Worm (Caenorhabditis elegans) whole organism, L2 larva: ENCODE results near the gene mrpl-51.
A peak's percentile ranks its signal among the peaks of the same experiment; 100 is the strongest.

Source experiments
- F13H6.1 ChIP-seq: sonication (generic microtip); optimal IDR thresholded peaks from 2 replicates; lab custom pipeline; 2016; ENCODE audit warnings: missing genetic modification characterization, missing compliant biosample characterization
- Y55F3AM.14 ChIP-seq: fragments of 200-800 bp; sonication (Bioruptor generic); optimal IDR thresholded peaks from 2 replicates; lab custom pipeline; 2018; ENCODE audit warnings: mild to moderate bottlenecking, missing genetic modification characterization, missing compliant biosample characterization
- ZK546.5 ChIP-seq: sonication (generic microtip); optimal IDR thresholded peaks from 2 replicates; lab custom pipeline; 2017; ENCODE audit warnings: missing biosample characterization, missing genetic modification characterization
- ama-1 ChIP-seq: fragments of 150-350 bp; optimal IDR thresholded peaks from 2 replicates; lab custom pipeline; 2018; ENCODE audit warnings: inconsistent platforms
- blmp-1 ChIP-seq: sonication (generic microtip); optimal IDR thresholded peaks from 2 replicates; lab custom pipeline; 2017; ENCODE audit warnings: missing genetic modification characterization, mild to moderate bottlenecking, missing compliant biosample characterization, antibody characterized with exemption, moderate library complexity; ENCODE audit not compliant: insufficient read depth
- ceh-16 ChIP-seq: fragments of 150-350 bp; optimal IDR thresholded peaks from 2 replicates; lab custom pipeline; 2014; ENCODE audit warnings: missing biosample characterization, missing genetic modification characterization
- crh-2 ChIP-seq: sonication (generic microtip); optimal IDR thresholded peaks from 2 replicates; lab custom pipeline; 2017; ENCODE audit warnings: missing biosample characterization, missing genetic modification characterization
- fos-1 ChIP-seq: fragments of 150-350 bp; optimal IDR thresholded peaks from 2 replicates; lab custom pipeline; 2014; ENCODE audit warnings: missing biosample characterization, missing genetic modification characterization
- lin-11 ChIP-seq: fragments of 150-350 bp; sonication (generic microtip); optimal IDR thresholded peaks from 2 replicates; lab custom pipeline; 2014; ENCODE audit warnings: missing biosample characterization, missing genetic modification characterization, inconsistent platforms, mixed read lengths
- lin-13 ChIP-seq: fragments of 150-350 bp; optimal IDR thresholded peaks from 2 replicates; lab custom pipeline; 2014; ENCODE audit warnings: missing biosample characterization, missing genetic modification reagents, missing genetic modification characterization
- lin-39 ChIP-seq: fragments of 150-350 bp; optimal IDR thresholded peaks from 2 replicates; lab custom pipeline; 2014; ENCODE audit warnings: missing biosample characterization, missing genetic modification reagents, missing genetic modification characterization
- mab-5 ChIP-seq: fragments of 150-350 bp; optimal IDR thresholded peaks from 2 replicates; lab custom pipeline; 2014; ENCODE audit warnings: missing biosample characterization, missing genetic modification characterization
- mbf-1 ChIP-seq: sonication (generic microtip); optimal IDR thresholded peaks from 2 replicates; lab custom pipeline; 2017; ENCODE audit warnings: missing biosample characterization, missing genetic modification characterization
- mdl-1 ChIP-seq, 2 experiments: fragments of 150-350 bp in 1 of 2; sonication (generic microtip) in 1 of 2; optimal IDR thresholded peaks; 2 replicates each; lab custom pipeline; 2017; ENCODE audit warnings: missing biosample characterization in 2 of 2, missing genetic modification characterization in 2 of 2
- nhr-10 ChIP-seq: sonication (generic microtip); optimal IDR thresholded peaks from 2 replicates; lab custom pipeline; 2017; ENCODE audit warnings: missing biosample characterization, missing genetic modification characterization
- nhr-11 ChIP-seq: fragments of 150-350 bp; optimal IDR thresholded peaks from 2 replicates; lab custom pipeline; 2014; ENCODE audit warnings: missing biosample characterization, missing genetic modification characterization
- nhr-12 ChIP-seq: fragments of 150-350 bp; optimal IDR thresholded peaks from 2 replicates; lab custom pipeline; 2014; ENCODE audit warnings: missing biosample characterization, missing genetic modification characterization
- nhr-129 ChIP-seq: fragments of 150-350 bp; optimal IDR thresholded peaks from 2 replicates; lab custom pipeline; 2014; ENCODE audit warnings: missing biosample characterization, missing genetic modification characterization
- nhr-21 ChIP-seq: fragments of 150-350 bp; optimal IDR thresholded peaks from 2 replicates; lab custom pipeline; 2014; ENCODE audit warnings: missing biosample characterization, missing genetic modification characterization
- nhr-23 ChIP-seq: fragments of 150-350 bp; optimal IDR thresholded peaks from 2 replicates; lab custom pipeline; 2014; ENCODE audit warnings: missing biosample characterization, missing genetic modification reagents, missing genetic modification characterization
- nhr-237 ChIP-seq: fragments of 150-350 bp; optimal IDR thresholded peaks from 2 replicates; lab custom pipeline; 2014; ENCODE audit warnings: missing biosample characterization, missing genetic modification characterization
- nhr-6 ChIP-seq: fragments of 150-350 bp; optimal IDR thresholded peaks from 2 replicates; lab custom pipeline; 2014; ENCODE audit warnings: missing biosample characterization, missing genetic modification characterization
- peb-1 ChIP-seq: fragments of 150-350 bp; optimal IDR thresholded peaks from 2 replicates; lab custom pipeline; 2014; ENCODE audit warnings: missing biosample characterization, missing genetic modification characterization
- skn-1 ChIP-seq: sonication (generic microtip); optimal IDR thresholded peaks from 2 replicates; lab custom pipeline; 2017; ENCODE audit warnings: missing biosample characterization, missing genetic modification characterization
- sma-3 ChIP-seq: sonication (generic microtip); optimal IDR thresholded peaks from 2 replicates; lab custom pipeline; 2016; ENCODE audit warnings: missing genetic modification reagents, missing genetic modification characterization, missing compliant biosample characterization
- sma-9 ChIP-seq, 2 experiments: fragments of 150-350 bp in 1 of 2; sonication (generic microtip) in 1 of 2; optimal IDR thresholded peaks; 2 replicates each; lab custom pipeline; 2014 to 2016; ENCODE audit warnings: missing genetic modification characterization in 2 of 2, mild to moderate bottlenecking in 1 of 2, missing biosample characterization in 1 of 2, missing compliant biosample characterization in 1 of 2, missing genetic modification reagents in 1 of 2, moderate library complexity in 1 of 2
- snpc-4 ChIP-seq: fragments of 150-350 bp; optimal IDR thresholded peaks from 2 replicates; lab custom pipeline; 2014; ENCODE audit warnings: missing biosample characterization, missing genetic modification characterization
- unc-39 ChIP-seq: fragments of 150-350 bp; optimal IDR thresholded peaks from 2 replicates; lab custom pipeline; 2014; ENCODE audit warnings: missing biosample characterization, missing genetic modification characterization
- unc-55 ChIP-seq: fragments of 150-350 bp; sonication (generic microtip); optimal IDR thresholded peaks from 3 replicates; lab custom pipeline; 2014; ENCODE audit warnings: missing biosample characterization, missing genetic modification reagents, missing genetic modification characterization
- zag-1 ChIP-seq: fragments of 150-350 bp; optimal IDR thresholded peaks from 2 replicates; lab custom pipeline; 2014; ENCODE audit warnings: missing biosample characterization, missing genetic modification characterization
- ztf-11 ChIP-seq: sonication (generic microtip); optimal IDR thresholded peaks from 2 replicates; lab custom pipeline; 2017; ENCODE audit warnings: missing biosample characterization, missing genetic modification characterization
- ztf-4 ChIP-seq: fragments of 150-350 bp; optimal IDR thresholded peaks from 2 replicates; lab custom pipeline; 2014; ENCODE audit warnings: missing biosample characterization, missing genetic modification characterization

mrpl-51 gene

DNA sequence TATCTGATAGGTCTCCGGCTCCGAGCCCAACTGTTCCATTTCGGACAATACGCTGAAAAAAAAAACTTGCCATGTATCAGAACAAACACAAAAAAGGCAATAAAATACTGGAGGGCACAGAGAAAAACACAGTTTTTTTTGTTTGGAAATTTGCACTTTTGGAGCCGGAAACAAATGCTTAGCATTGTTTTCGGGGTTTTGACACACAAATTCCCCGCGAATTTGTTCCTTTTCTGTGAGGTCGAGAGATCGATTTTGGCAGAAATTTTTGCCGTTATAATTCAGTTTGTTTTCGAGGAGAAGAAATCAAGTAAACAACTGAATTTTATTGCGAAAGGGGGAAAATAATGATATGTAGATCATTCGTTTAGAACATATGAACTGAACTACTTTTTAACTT is 25.5 kb downstream of the mrpl-51 start, which contains the start of gene K08E4.2:
K08E4.2 (minus strand) TSS at position 54 of the 400 bp plus-strand sequence.
- TF ChIP-seq nhr-237 (tag; lab: Kevin White, UChicago), result no peak
- no peak for TF ChIP-seq blmp-1
- no peak for TF ChIP-seq zag-1 (tag; lab: Kevin White, UChicago)
- no peak for TF ChIP-seq mbf-1 (tag; lab: Kevin White, UChicago)
- TF ChIP-seq skn-1 (tag; lab: Kevin White, UChicago), result no peak
- TF ChIP-seq, all 48 proteins: peak for 0

DNA sequence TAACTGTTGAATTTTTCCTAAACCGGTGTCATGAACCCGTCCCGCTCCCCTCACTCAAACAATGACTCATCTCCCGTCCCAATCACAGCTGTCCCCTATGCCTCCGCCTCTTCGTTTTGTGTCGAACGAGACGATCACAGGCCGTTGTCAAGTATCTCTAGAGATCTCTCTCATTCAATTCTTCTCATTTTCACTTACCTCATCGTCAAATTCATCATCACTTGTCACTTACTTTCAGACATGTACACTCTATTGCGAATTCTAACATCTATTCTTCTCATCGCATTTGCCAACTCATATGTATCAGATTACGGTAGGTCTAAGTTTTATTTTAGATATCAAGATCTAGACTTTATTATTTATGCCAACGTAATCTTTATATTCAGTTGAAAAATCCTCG is 26.4 kb downstream of the mrpl-51 start, which contains the start of gene K08E4.3:
K08E4.3 (plus strand) TSS at position 235 of the 400 bp plus-strand sequence.
- TF ChIP-seq peb-1 (tag; lab: Kevin White, UChicago) (no peak), mab-5 (tag; lab: Kevin White, UChicago) (no peak), lin-39 (tag; lab: Kevin White, UChicago) (no peak), nhr-129 (tag; lab: Kevin White, UChicago) (peak; percentile 30)

DNA sequence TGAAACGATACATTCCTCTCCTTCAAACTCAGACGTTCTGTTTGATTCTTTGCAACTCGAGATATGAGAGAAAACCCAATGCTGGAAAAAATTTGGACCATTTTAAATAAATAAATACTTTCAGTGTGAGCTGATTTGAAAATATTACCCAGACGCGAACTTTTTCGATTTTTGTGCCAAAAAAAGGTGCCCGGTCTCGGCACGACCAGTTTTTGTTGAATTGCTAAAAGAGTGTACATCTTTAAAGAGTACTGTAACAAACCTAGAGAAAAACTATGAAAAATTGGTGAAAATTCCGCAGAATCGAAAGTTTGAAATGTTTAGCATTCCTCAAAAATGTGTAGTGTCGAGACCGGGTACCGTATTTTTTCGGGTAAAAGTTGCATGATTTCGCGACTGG is 30.1 kb downstream of the mrpl-51 start, which contains the start of gene K08E4.8:
K08E4.8 (minus strand) TSS at position 101 of the 400 bp plus-strand sequence.
- TF ChIP-seq zag-1 (tag; lab: Kevin White, UChicago) (no peak), mdl-1 (tag; optimal IDR thresholded peaks at IDR 0.05; lab: Kevin White, UChicago) (no peak), snpc-4 (tag; lab: Kevin White, UChicago) (no peak), nhr-12 (tag; lab: Kevin White, UChicago) (no peak), ztf-4 (no peak), sma-9 (GFP tag; optimal IDR thresholded peaks at IDR 0.05; lab: Kevin White, UChicago) (no peak), sma-9 (tag; optimal IDR thresholded peaks at IDR 0.05; lab: Kevin White, UChicago) (no peak), lin-13 (GFP tag; lab: Kevin White, UChicago) (no peak), ztf-11 (tag; lab: Kevin White, UChicago) (no peak), Y55F3AM.14 (no peak), ZK546.5 (tag; lab: Kevin White, UChicago) (no peak), ama-1 (lab: Kevin White, UChicago) (no peak), nhr-10 (tag; lab: Kevin White, UChicago) (no peak)
- TF ChIP-seq, all 48 proteins: peak for 0

DNA sequence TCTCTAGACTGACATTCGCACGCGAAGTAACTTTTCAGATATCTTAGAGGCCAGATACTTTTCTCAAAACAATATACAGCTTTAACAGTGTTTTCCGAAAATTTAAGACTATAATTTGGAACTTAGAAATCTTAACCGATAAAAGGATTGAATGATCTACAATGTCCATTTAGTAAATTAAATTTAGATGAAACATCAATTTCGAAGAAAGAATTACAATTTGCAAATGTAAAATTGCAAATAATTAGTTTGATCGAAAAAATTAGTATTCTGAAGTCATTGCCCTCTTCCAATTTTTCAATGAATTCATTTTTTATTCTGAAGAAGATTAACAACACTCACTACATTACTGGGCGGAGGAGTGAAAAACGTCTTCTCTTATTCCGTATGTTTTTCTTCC is 37.5 kb downstream of the mrpl-51 start, which contains the start of gene bath-37:
bath-37 (plus strand) TSS at position 301 of the 400 bp plus-strand sequence.
- TF ChIP-seq unc-55 (GFP tag; lab: Kevin White, UChicago) (peak; percentile 23), ztf-4 (no peak), ceh-16 (no peak), nhr-21 (tag; lab: Kevin White, UChicago) (no peak), mab-5 (tag; lab: Kevin White, UChicago) (no peak), F13H6.1 (tag; lab: Kevin White, UChicago) (no peak), crh-2 (tag; lab: Kevin White, UChicago) (no peak), nhr-10 (tag; lab: Kevin White, UChicago) (no peak)

DNA sequence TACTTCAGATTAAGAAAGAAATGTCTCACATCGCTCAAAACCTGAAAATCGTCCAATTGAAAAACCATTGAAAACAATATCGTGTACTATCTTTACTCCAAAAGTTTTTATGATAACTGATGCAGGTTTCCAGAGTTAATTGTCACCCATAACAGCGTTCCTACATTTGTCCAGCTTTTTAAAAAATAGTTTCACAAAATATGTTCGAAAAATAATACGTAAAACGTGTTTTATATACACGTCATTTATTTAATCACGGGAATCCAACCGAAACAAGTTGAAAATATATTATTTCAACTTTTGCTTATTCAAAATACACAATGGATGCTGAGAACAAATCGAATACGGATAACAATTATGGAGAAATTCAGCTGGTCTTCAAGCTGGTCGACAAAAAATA is 44.4 kb downstream of the mrpl-51 start, which contains the start of gene K08E4.7:
K08E4.7 (plus strand) TSS at position 301 of the 400 bp plus-strand sequence.
- no peak for TF ChIP-seq lin-39 (tag; lab: Kevin White, UChicago)
- no peak for TF ChIP-seq nhr-11 (tag; lab: Kevin White, UChicago)
- no peak for TF ChIP-seq nhr-6 (tag; lab: Kevin White, UChicago)
- TF ChIP-seq mbf-1 (tag; lab: Kevin White, UChicago), result no peak
- no peak for TF ChIP-seq nhr-23
- TF ChIP-seq Y55F3AM.14, result no peak
- TF ChIP-seq nhr-12 (tag; lab: Kevin White, UChicago), result no peak
- TF ChIP-seq unc-39, result no peak
- no peak for TF ChIP-seq ceh-16
- no peak for TF ChIP-seq sma-3 (GFP tag; lab: Kevin White, UChicago)
- TF ChIP-seq blmp-1, result no peak
- no peak for TF ChIP-seq nhr-129 (tag; lab: Kevin White, UChicago)
- TF ChIP-seq snpc-4 (tag; lab: Kevin White, UChicago), result no peak
- no peak for TF ChIP-seq lin-11
- no peak for TF ChIP-seq fos-1 (tag; lab: Kevin White, UChicago)
- no peak for TF ChIP-seq crh-2 (tag; lab: Kevin White, UChicago)
- TF ChIP-seq lin-13 (GFP tag; lab: Kevin White, UChicago), result no peak
- TF ChIP-seq, all 48 proteins: peak for 0
